Fruit fly (Drosophila melanogaster) whole organism, embryonic: ENCODE results near the gene SmydA-2.

ENCODE experiments used
- Adf1 ChIP-seq: fragments of 200-800 bp; sonication (Bioruptor generic); IDR thresholded peaks from 2 replicates; pipeline ENCODE4 v1.3.6; 2022; ENCODE audit warnings: missing biosample characterization, missing genetic modification characterization
- CG10274 ChIP-seq: fragments of 200-800 bp; sonication (Bioruptor generic); optimal IDR thresholded peaks from 3 replicates; lab custom pipeline; 2017; ENCODE audit warnings: missing biosample characterization, mild to moderate bottlenecking, missing genetic modification characterization
- CG10431 ChIP-seq: fragments of 200-800 bp; sonication (Bioruptor generic); optimal IDR thresholded peaks from 3 replicates; lab custom pipeline; 2018; ENCODE audit warnings: missing biosample characterization, mild to moderate bottlenecking, missing genetic modification characterization
- CG10543 ChIP-seq: fragments of 200-800 bp; sonication (Bioruptor generic); optimal IDR thresholded peaks from 3 replicates; lab custom pipeline; 2017; ENCODE audit warnings: missing biosample characterization, mild to moderate bottlenecking, missing genetic modification characterization, moderate library complexity
- CG11093 ChIP-seq: fragments of 200-800 bp; sonication (Bioruptor generic); IDR thresholded peaks from 3 replicates; pipeline ENCODE4 v1.3.6; 2022; ENCODE audit warnings: missing biosample characterization, missing genetic modification characterization
- CG12391 ChIP-seq: fragments of 200-800 bp; sonication (Bioruptor generic); optimal IDR thresholded peaks from 3 replicates; lab custom pipeline; 2018; ENCODE audit warnings: missing biosample characterization, mild to moderate bottlenecking, missing genetic modification characterization, moderate library complexity
- CG12744 ChIP-seq: fragments of 200-800 bp; sonication (Bioruptor generic); optimal IDR thresholded peaks from 2 replicates; lab custom pipeline; 2016; ENCODE audit warnings: missing biosample characterization, missing genetic modification characterization
- CG14050 ChIP-seq: fragments of 200-800 bp; sonication (Bioruptor generic); IDR thresholded peaks from 3 replicates; pipeline ENCODE4 v1.3.6; 2022; ENCODE audit warnings: missing biosample characterization, missing genetic modification characterization
- CG1647 ChIP-seq: fragments of 200-800 bp; sonication (Bioruptor generic); optimal IDR thresholded peaks from 3 replicates; lab custom pipeline; 2016; ENCODE audit warnings: missing biosample characterization, missing genetic modification characterization
- CG18619 ChIP-seq: fragments of 200-800 bp; sonication (Bioruptor generic); optimal IDR thresholded peaks from 3 replicates; lab custom pipeline; 2017; ENCODE audit warnings: missing biosample characterization, mild to moderate bottlenecking, missing genetic modification characterization
- CG18764 ChIP-seq: fragments of 200-800 bp; sonication (Bioruptor generic); optimal IDR thresholded peaks from 3 replicates; lab custom pipeline; 2016; ENCODE audit warnings: missing biosample characterization, missing genetic modification characterization
- CG2199 ChIP-seq: fragments of 200-800 bp; sonication (Bioruptor generic); IDR thresholded peaks from 3 replicates; pipeline ENCODE4 v1.3.6; 2022; ENCODE audit warnings: missing biosample characterization, missing genetic modification characterization
- CG3065 ChIP-seq: fragments of 200-800 bp; sonication (Bioruptor generic); optimal IDR thresholded peaks from 2 replicates; lab custom pipeline; 2016; ENCODE audit warnings: missing biosample characterization, missing genetic modification characterization
- CG31388 ChIP-seq: fragments of 200-800 bp; sonication (Bioruptor generic); optimal IDR thresholded peaks from 2 replicates; lab custom pipeline; 2016; ENCODE audit warnings: missing biosample characterization, missing genetic modification characterization
- CG3281 ChIP-seq: fragments of 200-800 bp; sonication (Bioruptor generic); optimal IDR thresholded peaks from 3 replicates; lab custom pipeline; 2017; ENCODE audit warnings: missing biosample characterization, mild to moderate bottlenecking, missing genetic modification characterization
- CG4820 ChIP-seq: fragments of 200-800 bp; sonication (Bioruptor generic); optimal IDR thresholded peaks from 3 replicates; lab custom pipeline; 2016; ENCODE audit warnings: missing biosample characterization, missing genetic modification characterization
- CG4854 ChIP-seq: fragments of 200-800 bp; sonication (Bioruptor generic); optimal IDR thresholded peaks from 2 replicates; lab custom pipeline; 2016; ENCODE audit warnings: missing biosample characterization, missing genetic modification characterization, inconsistent platforms
- CG5245 ChIP-seq: fragments of 200-800 bp; sonication (Bioruptor generic); optimal IDR thresholded peaks from 3 replicates; lab custom pipeline; 2016; ENCODE audit warnings: missing biosample characterization, missing genetic modification characterization
- CG6654 ChIP-seq: fragments of 200-800 bp; sonication (Bioruptor generic); optimal IDR thresholded peaks from 2 replicates; lab custom pipeline; 2017; ENCODE audit warnings: missing biosample characterization, mild to moderate bottlenecking, missing genetic modification characterization
- CG6791 ChIP-seq: fragments of 200-800 bp; sonication (Bioruptor generic); IDR thresholded peaks from 3 replicates; pipeline ENCODE4 v1.3.6; 2022; ENCODE audit warnings: missing biosample characterization, missing genetic modification characterization; ENCODE audit not compliant: partially characterized antibody
- CG6813 ChIP-seq: fragments of 200-800 bp; sonication (Bioruptor generic); optimal IDR thresholded peaks from 2 replicates; lab custom pipeline; 2017; ENCODE audit warnings: missing biosample characterization, missing genetic modification characterization, mild to moderate bottlenecking, moderate library complexity, missing genetic modification reagents
- CG7963 ChIP-seq: fragments of 200-800 bp; sonication (Bioruptor generic); IDR thresholded peaks from 3 replicates; pipeline ENCODE4 v1.3.6; 2022; ENCODE audit warnings: missing biosample characterization, missing genetic modification characterization; ENCODE audit not compliant: partially characterized antibody
- CG8478 ChIP-seq: fragments of >200 bp; optimal IDR thresholded peaks from 2 replicates; lab custom pipeline; 2018
- CG9609 ChIP-seq: fragments of 200-800 bp; sonication (Bioruptor generic); optimal IDR thresholded peaks from 3 replicates; lab custom pipeline; 2016; ENCODE audit warnings: missing biosample characterization, missing genetic modification characterization
- D19B ChIP-seq: fragments of 200-800 bp; sonication (Bioruptor generic); optimal IDR thresholded peaks from 2 replicates; lab custom pipeline; 2017; ENCODE audit warnings: missing biosample characterization, mild to moderate bottlenecking, missing genetic modification characterization
- Dip3 ChIP-seq: fragments of 200-800 bp; sonication (Bioruptor generic); optimal IDR thresholded peaks from 3 replicates; lab custom pipeline; 2016; ENCODE audit warnings: missing biosample characterization, missing genetic modification characterization
- E2f2 ChIP-seq: fragments of 200-800 bp; sonication (Bioruptor generic); IDR thresholded peaks from 2 replicates; pipeline ENCODE4 v1.3.6; 2022; ENCODE audit warnings: missing biosample characterization, missing genetic modification characterization
- Gug ChIP-seq: fragments of 200-800 bp; sonication (Bioruptor generic); IDR thresholded peaks from 4 replicates; pipeline ENCODE4 v1.3.6; 2022; ENCODE audit warnings: missing biosample characterization, missing genetic modification characterization
- HLH3B ChIP-seq: fragments of 200-800 bp; sonication (Bioruptor generic); IDR thresholded peaks from 2 replicates; pipeline ENCODE4 v1.3.6; 2022; ENCODE audit warnings: missing biosample characterization, missing genetic modification characterization
- HmgD ChIP-seq: fragments of 200-800 bp; sonication (Bioruptor generic); optimal IDR thresholded peaks from 3 replicates; lab custom pipeline; 2016; ENCODE audit warnings: missing biosample characterization, missing genetic modification characterization
- Hmr ChIP-seq: fragments of 200-800 bp; sonication (Bioruptor generic); optimal IDR thresholded peaks from 3 replicates; lab custom pipeline; 2017; ENCODE audit warnings: mild to moderate bottlenecking, missing biosample characterization, missing genetic modification reagents, missing genetic modification characterization
- Myb ChIP-seq: fragments of 200-800 bp; sonication (Bioruptor generic); optimal IDR thresholded peaks from 2 replicates; lab custom pipeline; 2016; ENCODE audit warnings: missing biosample characterization, missing genetic modification characterization
- Rfx ChIP-seq: fragments of 200-800 bp; sonication (Bioruptor generic); IDR thresholded peaks from 2 replicates; pipeline ENCODE4 v1.3.6; 2022; ENCODE audit warnings: missing biosample characterization, missing genetic modification characterization
- ab ChIP-seq: fragments of 200-800 bp; sonication (Bioruptor generic); optimal IDR thresholded peaks from 2 replicates; lab custom pipeline; 2016; ENCODE audit warnings: missing biosample characterization, missing genetic modification characterization
- bbx ChIP-seq: fragments of 200-800 bp; sonication (Bioruptor generic); IDR thresholded peaks from 2 replicates; pipeline ENCODE4 v1.3.6; 2022; ENCODE audit warnings: missing biosample characterization, missing genetic modification characterization; ENCODE audit not compliant: partially characterized antibody
- br ChIP-seq: fragments of >200 bp; optimal IDR thresholded peaks from 2 replicates; lab custom pipeline; 2017
- dan ChIP-seq: fragments of 200-800 bp; sonication (Bioruptor generic); IDR thresholded peaks from 2 replicates; pipeline ENCODE4 v1.3.6; 2022; ENCODE audit warnings: missing biosample characterization, missing genetic modification characterization
- dati ChIP-seq: fragments of 200-800 bp; sonication (Bioruptor generic); IDR thresholded peaks from 2 replicates; pipeline ENCODE4 v1.3.6; 2022; ENCODE audit warnings: missing biosample characterization, missing genetic modification characterization
- grn ChIP-seq: fragments of 200-800 bp; sonication (Bioruptor generic); optimal IDR thresholded peaks from 3 replicates; lab custom pipeline; 2017; ENCODE audit warnings: missing biosample characterization, missing genetic modification characterization
- gsb ChIP-seq: fragments of 200-800 bp; sonication (Bioruptor generic); IDR thresholded peaks from 2 replicates; pipeline ENCODE4 v1.3.6; 2022; ENCODE audit warnings: missing biosample characterization, missing genetic modification characterization
- hth ChIP-seq: fragments of >200 bp; optimal IDR thresholded peaks from 2 replicates; lab custom pipeline; 2017; ENCODE audit warnings: inconsistent platforms
- insv ChIP-seq, 2 experiments: fragments of 200-800 bp; sonication (Bioruptor generic); optimal IDR thresholded peaks; 3 replicates each; lab custom pipeline; 2016 to 2018; ENCODE audit warnings: missing biosample characterization in 2 of 2, missing genetic modification characterization in 2 of 2
- ken ChIP-seq: fragments of 200-800 bp; sonication (Bioruptor generic); IDR thresholded peaks from 3 replicates; pipeline ENCODE4 v1.3.6; 2022; ENCODE audit warnings: missing biosample characterization, missing genetic modification characterization
- lov ChIP-seq, 2 experiments: fragments of 200-800 bp in 1 of 2; fragments of >200 bp in 1 of 2; sonication (Bioruptor generic) in 1 of 2; IDR thresholded peaks in 1 of 2; optimal IDR thresholded peaks in 1 of 2; 2 replicates in 1 of 2; 3 replicates in 1 of 2; pipeline versions ENCODE4 v1.3.6 to Lab custom; 2017 to 2022; ENCODE audit warnings: missing biosample characterization in 1 of 2, missing genetic modification characterization in 1 of 2
- prd ChIP-seq, 3 experiments: fragments of >200 bp in 2 of 3; fragments of 200-800 bp in 1 of 3; sonication (Bioruptor generic) in 1 of 3; optimal IDR thresholded peaks in 2 of 3; IDR thresholded peaks in 1 of 3; 2 replicates in 2 of 3; 3 replicates in 1 of 3; pipeline versions ENCODE4 v1.3.6 to Lab custom; 2017 to 2022; ENCODE audit warnings: missing biosample characterization in 1 of 3, missing genetic modification characterization in 1 of 3
- sc ChIP-seq, 3 experiments: fragments of >200 bp in 2 of 3; fragments of 200-800 bp in 1 of 3; sonication (Bioruptor generic) in 1 of 3; optimal IDR thresholded peaks; 2 replicates in 2 of 3; 3 replicates in 1 of 3; lab custom pipeline; 2017; ENCODE audit warnings: mild to moderate bottlenecking in 1 of 3, missing biosample characterization in 1 of 3, missing genetic modification characterization in 1 of 3, missing genetic modification reagents in 1 of 3
- slou ChIP-seq: fragments of 200-800 bp; sonication (Bioruptor generic); optimal IDR thresholded peaks from 3 replicates; lab custom pipeline; 2016; ENCODE audit warnings: missing biosample characterization, missing genetic modification characterization
- vfl ChIP-seq: fragments of 200-800 bp; sonication (Bioruptor generic); optimal IDR thresholded peaks from 2 replicates; lab custom pipeline; 2016; ENCODE audit warnings: missing biosample characterization, missing genetic modification characterization
- z ChIP-seq: fragments of 200-800 bp; sonication (Bioruptor generic); IDR thresholded peaks from 3 replicates; pipeline ENCODE4 v1.3.6; 2022; ENCODE audit warnings: missing biosample characterization, missing genetic modification characterization

The SmydA-2 gene

DNA sequence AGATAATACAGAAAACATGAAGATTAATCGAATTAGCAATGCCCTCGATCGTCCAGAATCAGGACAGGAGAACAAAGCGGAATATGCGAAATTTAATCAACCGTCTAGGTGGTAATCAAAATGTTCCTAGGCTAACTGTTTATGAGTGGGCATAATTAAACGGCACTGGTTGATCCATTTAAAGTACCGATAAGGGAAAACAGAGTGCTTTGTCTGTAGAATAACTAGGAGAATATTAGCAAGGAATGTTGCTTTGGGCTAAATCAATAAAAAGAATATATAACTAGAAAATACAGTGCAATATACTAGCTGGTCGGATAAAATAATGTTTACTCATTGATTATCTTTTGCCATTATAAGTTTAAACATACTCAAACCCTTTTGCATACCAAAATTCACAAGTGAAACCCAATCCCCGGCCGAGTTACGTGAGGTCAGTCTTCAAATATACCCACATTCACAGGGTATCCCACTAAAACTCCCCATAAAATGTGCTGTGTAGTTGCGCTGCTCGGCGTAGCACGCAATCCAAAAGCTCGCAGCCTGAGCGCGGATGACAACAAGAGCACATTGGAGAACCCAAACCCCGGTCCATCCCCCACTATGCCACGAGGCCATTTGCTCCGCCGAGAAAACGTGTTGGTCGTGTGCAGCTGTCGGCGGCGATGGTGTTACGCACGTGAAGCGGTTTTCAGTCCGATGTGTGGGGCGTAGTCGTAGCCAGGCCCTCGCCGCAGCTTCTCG, 6.8 kb downstream of the SmydA-2 start (continued):
- TF ChIP-seq z (GFP tag; lab: Robert Waterston, UW) (peak; percentile 38; the same call in 1 of the 3 replicates), CG5245 (GFP tag; lab: Kevin White, UChicago) (no peak), Myb (GFP tag; lab: Kevin White, UChicago) (peak; percentile 63), grn (peak; percentile 18), Rfx (GFP tag; lab: Robert Waterston, UW) (peak; percentile 79), ken (GFP tag; lab: Robert Waterston, UW) (peak; percentile 32; the same call in 1 of the 3 replicates), CG14050 (peak; percentile 56), CG3065 (GFP tag; lab: Kevin White, UChicago) (no peak), prd (optimal IDR thresholded peaks at IDR 0.05; lab: Kevin White, UChicago) (no peak), prd (GFP tag; IDR thresholded peaks at IDR 0.05; lab: Robert Waterston, UW) (peak; percentile 74), Dip3 (GFP tag; lab: Kevin White, UChicago) (peak; percentile 81), CG4854 (GFP tag; lab: Kevin White, UChicago) (no peak), lov (optimal IDR thresholded peaks at IDR 0.05; lab: Kevin White, UChicago) (no peak), lov (GFP tag; IDR thresholded peaks at IDR 0.05; lab: Robert Waterston, UW) (0 out of 3 replicates have a peak, but pooled peaks have one; percentile 40), hth (no peak), ab (GFP tag; lab: Kevin White, UChicago) (peak; percentile 4), CG8478 (lab: Kevin White, UChicago) (no peak), HmgD (GFP tag; lab: Kevin White, UChicago) (no peak), CG7963 (no peak), E2f2 (GFP tag; lab: Robert Waterston, UW) (peak; percentile 10; the same call in 1 of the 2 replicates), gsb (peak; percentile 51; the same call in 1 of the 2 replicates), D19B (peak; percentile 96), vfl (GFP tag; lab: Kevin White, UChicago) (peak; percentile 3), CG10274 (GFP tag; lab: Kevin White, UChicago) (peak; percentile 68), CG6791 (0 out of 3 replicates have a peak, but pooled peaks have one; percentile 37), slou (peak; percentile 73), CG1647 (GFP tag; lab: Kevin White, UChicago) (peak; percentile 0), sc (optimal IDR thresholded peaks at IDR 0.05; lab: Kevin White, UChicago) (no peak), sc (GFP tag; optimal IDR thresholded peaks at IDR 0.05; lab: Kevin White, UChicago) (peak; percentile 50), br (no peak), CG6813 (no peak), CG31388 (GFP tag; lab: Kevin White, UChicago) (peak; percentile 18), insv (GFP tag; optimal IDR thresholded peaks at IDR 0.05; lab: Kevin White, UChicago) (no peak), dati (no peak), CG4820 (GFP tag; lab: Kevin White, UChicago) (peak; percentile 56), Hmr (GFP tag; lab: Kevin White, UChicago) (peak; percentile 80), bbx (GFP tag; lab: Robert Waterston, UW) (peak; percentile 48; the same call in 1 of the 2 replicates), CG11093 (0 out of 3 replicates have a peak, but pooled peaks have one; percentile 36), CG10543 (GFP tag; lab: Kevin White, UChicago) (peak; percentile 88), dan (no peak), CG10431 (GFP tag; lab: Kevin White, UChicago) (no peak), CG9609 (GFP tag; lab: Kevin White, UChicago) (peak; percentile 48), CG12744 (no peak), CG12391 (tag; lab: Kevin White, UChicago) (peak; percentile 74), HLH3B (GFP tag; lab: Robert Waterston, UW) (peak; percentile 67), Adf1 (peak; percentile 71), CG3281 (peak; percentile 87), CG6654 (GFP tag; lab: Kevin White, UChicago) (peak; percentile 56), Gug (GFP tag; lab: Robert Waterston, UW) (peak; percentile 86), CG18764 (GFP tag; lab: Kevin White, UChicago) (peak; percentile 52), CG18619 (GFP tag; lab: Kevin White, UChicago) (peak; percentile 80), CG2199 (GFP tag; lab: Robert Waterston, UW) (0 out of 3 replicates have a peak, but pooled peaks have one; percentile 15)
